Worm (Caenorhabditis elegans): ENCODE data around the gene C33A12.19.

ce11 chrIV:9563529-9564376 is 47.0 kb downstream of the C33A12.19 start:
- TF ChIP-seq med-1 (GFP tag; optimal IDR thresholded peaks at IDR 0.05; ENCODE audit: insufficient read depth) (no peak), T22C8.4 (GFP tag; IDR thresholded peaks at IDR 0.05) (no peak), tab-1 (GFP tag; IDR thresholded peaks at IDR 0.05) (no peak), flt-1 (GFP tag; IDR thresholded peaks at IDR 0.05) (no peak), klf-2 (GFP tag; conservative IDR thresholded peaks at IDR 0.05) (no peak), ztf-23 (GFP tag; IDR thresholded peaks at IDR 0.05) (no peak)
